Worm (Caenorhabditis elegans) whole organism, L4 larva: ENCODE measurements around the gene F54A3.6.
A peak's percentile ranks its signal among the peaks of the same experiment; 100 is the strongest.

Experiments used
- F10B5.3 ChIP-seq: sonication (generic microtip); optimal IDR thresholded peaks from 2 replicates; lab custom pipeline; 2016; ENCODE audit warnings: mild to moderate bottlenecking, missing genetic modification characterization, missing compliant biosample characterization
- F49E8.2 ChIP-seq: sonication (generic microtip); optimal IDR thresholded peaks from 2 replicates; lab custom pipeline; 2016; ENCODE audit warnings: missing compliant biosample characterization, mild to moderate bottlenecking, missing genetic modification characterization, borderline replicate concordance
- T26A8.4 ChIP-seq: fragments of 200-800 bp; sonication (Bioruptor generic); IDR thresholded peaks from 2 replicates; pipeline ENCODE4 v1.3.6; 2022; ENCODE audit warnings: missing genetic modification characterization, missing compliant biosample characterization
- aha-1 ChIP-seq: fragments of 150-350 bp; peaks from one replicate; lab custom pipeline; 2014; ENCODE audit warnings: missing biosample characterization, missing genetic modification characterization
- aly-2 ChIP-seq: sonication (generic microtip); optimal IDR thresholded peaks from 2 replicates; lab custom pipeline; 2018; ENCODE audit warnings: missing biosample characterization, missing genetic modification characterization
- ama-1 ChIP-seq: fragments of 150-350 bp; optimal IDR thresholded peaks from 2 replicates; lab custom pipeline; 2014; ENCODE audit warnings: inconsistent platforms, mixed read lengths
- ceh-28 ChIP-seq: fragments of 150-350 bp; optimal IDR thresholded peaks from 2 replicates; lab custom pipeline; 2014; ENCODE audit warnings: missing biosample characterization, missing genetic modification reagents, missing genetic modification characterization
- ceh-44 ChIP-seq: fragments of 200-800 bp; sonication (Bioruptor generic); IDR thresholded peaks from 2 replicates; pipeline ENCODE4 v1.3.6; 2022; ENCODE audit warnings: missing genetic modification reagents, missing genetic modification characterization, missing compliant biosample characterization
- ceh-62 ChIP-seq: sonication (generic microtip); optimal IDR thresholded peaks from 2 replicates; lab custom pipeline; 2017; ENCODE audit warnings: missing biosample characterization, missing genetic modification characterization
- ceh-82 ChIP-seq: sonication (generic microtip); optimal IDR thresholded peaks from 2 replicates; lab custom pipeline; 2017; ENCODE audit warnings: missing biosample characterization, missing genetic modification characterization
- ces-1 ChIP-seq: fragments of 150-350 bp; sonication (generic microtip); optimal IDR thresholded peaks from 4 replicates; lab custom pipeline; 2014; ENCODE audit warnings: missing biosample characterization, missing genetic modification reagents, missing genetic modification characterization
- cey-2 ChIP-seq: sonication (generic microtip); optimal IDR thresholded peaks from 3 replicates; lab custom pipeline; 2017; ENCODE audit warnings: missing genetic modification characterization, mild to moderate bottlenecking, missing compliant biosample characterization, antibody characterized with exemption, borderline replicate concordance; ENCODE audit not compliant: insufficient read depth
- daf-19 ChIP-seq: fragments of 200-800 bp; sonication (Bioruptor generic); conservative IDR thresholded peaks from 2 replicates; pipeline ENCODE4 v1.3.6; 2022; ENCODE audit warnings: missing genetic modification characterization, missing compliant biosample characterization
- dmd-8 ChIP-seq: fragments of 200-800 bp; sonication (Bioruptor generic); IDR thresholded peaks from 2 replicates; pipeline ENCODE4 v1.3.6; 2022; ENCODE audit warnings: missing genetic modification characterization, missing compliant biosample characterization
- dmd-9 ChIP-seq: fragments of 200-800 bp; sonication (Bioruptor generic); IDR thresholded peaks from 2 replicates; pipeline ENCODE4 v1.3.6; 2022; ENCODE audit warnings: missing genetic modification reagents, missing genetic modification characterization, missing compliant biosample characterization
- hlh-11 ChIP-seq: fragments of 200-800 bp; sonication (Bioruptor generic); optimal IDR thresholded peaks from 2 replicates; lab custom pipeline; 2018; ENCODE audit warnings: mild to moderate bottlenecking, missing genetic modification characterization, missing compliant biosample characterization
- hmg-1.1 ChIP-seq: fragments of 200-800 bp; sonication (Bioruptor generic); IDR thresholded peaks from 2 replicates; pipeline ENCODE4 v1.3.6; 2022; ENCODE audit warnings: missing genetic modification reagents, missing genetic modification characterization, missing compliant biosample characterization
- lin-13 ChIP-seq: fragments of 150-350 bp; optimal IDR thresholded peaks from 2 replicates; lab custom pipeline; 2014; ENCODE audit warnings: missing biosample characterization, missing genetic modification reagents, missing genetic modification characterization
- lin-15B ChIP-seq: fragments of 150-350 bp; sonication (generic microtip); optimal IDR thresholded peaks from 3 replicates; lab custom pipeline; 2014; ENCODE audit warnings: missing biosample characterization, missing genetic modification characterization
- lir-3 ChIP-seq: sonication (generic microtip); optimal IDR thresholded peaks from 2 replicates; lab custom pipeline; 2016; ENCODE audit warnings: mild to moderate bottlenecking, missing genetic modification characterization, missing compliant biosample characterization
- lsy-2 ChIP-seq, 2 experiments: fragments of 150-350 bp in 1 of 2; sonication (generic microtip) in 1 of 2; optimal IDR thresholded peaks; 2 replicates each; lab custom pipeline; 2014 to 2017; ENCODE audit warnings: missing biosample characterization in 2 of 2, missing genetic modification characterization in 2 of 2
- mxl-3 ChIP-seq: fragments of 200-800 bp; sonication (Bioruptor generic); optimal IDR thresholded peaks from 2 replicates; lab custom pipeline; 2018; ENCODE audit warnings: mild to moderate bottlenecking, missing genetic modification characterization, missing compliant biosample characterization
- nhr-237 ChIP-seq: sonication (generic microtip); optimal IDR thresholded peaks from 2 replicates; lab custom pipeline; 2017; ENCODE audit warnings: missing biosample characterization, missing genetic modification characterization
- pha-4 ChIP-seq, 2 experiments: fragments of 150-350 bp in 1 of 2; fragments of 200-800 bp in 1 of 2; sonication (Bioruptor generic) in 1 of 2; IDR thresholded peaks in 1 of 2; optimal IDR thresholded peaks in 1 of 2; 2 replicates each; pipeline versions ENCODE4 v1.3.6 to Lab custom; 2014 to 2022; ENCODE audit warnings: missing genetic modification characterization in 2 of 2, missing genetic modification reagents in 2 of 2, missing biosample characterization in 1 of 2, missing compliant biosample characterization in 1 of 2
- rbr-2 ChIP-seq: sonication (generic microtip); optimal IDR thresholded peaks from 2 replicates; lab custom pipeline; 2016; ENCODE audit warnings: missing genotype, missing genetic modification characterization, missing compliant biosample characterization
- set-16 ChIP-seq: fragments of 200-800 bp; sonication (Bioruptor generic); IDR thresholded peaks from 2 replicates; pipeline ENCODE4 v1.3.6; 2022; ENCODE audit warnings: missing genetic modification reagents, missing genetic modification characterization, missing compliant biosample characterization
- unc-62 ChIP-seq, 3 experiments: fragments of 150-350 bp in 1 of 3; sonication (generic microtip); optimal IDR thresholded peaks in 2 of 3; peaks in 1 of 3; 1 replicate in 1 of 3; 2 replicates in 2 of 3; lab custom pipeline; 2014 to 2017; ENCODE audit warnings: missing biosample characterization in 3 of 3, missing genetic modification characterization in 3 of 3, missing genetic modification reagents in 3 of 3, missing genotype in 1 of 3
- zfp-2 ChIP-seq: sonication (generic microtip); optimal IDR thresholded peaks from 2 replicates; lab custom pipeline; 2016; ENCODE audit warnings: mild to moderate bottlenecking, missing genetic modification characterization, missing compliant biosample characterization
- zfp-3 ChIP-seq: fragments of 200-800 bp; sonication (Bioruptor generic); conservative IDR thresholded peaks from 2 replicates; pipeline ENCODE4 v1.3.6; 2022; ENCODE audit warnings: missing genetic modification reagents, missing genetic modification characterization, missing compliant biosample characterization
- zip-2 ChIP-seq: fragments of 150-350 bp; optimal IDR thresholded peaks from 2 replicates; lab custom pipeline; 2014; ENCODE audit warnings: missing biosample characterization, missing genetic modification characterization

Gene F54A3.6

DNA sequence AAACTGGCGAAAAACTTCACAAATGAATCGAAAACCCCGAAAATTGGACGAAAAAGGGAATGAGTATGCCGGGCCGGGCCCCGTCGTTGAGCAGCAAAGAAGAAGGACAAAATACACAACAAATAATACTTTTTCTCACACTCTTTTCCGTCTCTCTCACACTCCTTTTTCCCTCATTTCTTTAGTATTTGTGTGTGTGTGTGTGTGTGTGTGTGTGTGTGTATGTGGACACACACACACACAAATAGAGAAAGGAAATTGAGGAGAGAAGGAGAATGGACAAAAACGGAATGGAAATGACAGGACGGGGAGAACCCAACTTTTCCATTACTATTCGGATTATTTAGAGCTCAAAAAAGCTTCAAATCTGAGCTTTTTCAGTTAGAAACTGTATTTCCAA is 36.7 kb downstream of the F54A3.6 start (continued):
- TF ChIP-seq ceh-82 (tag; lab: Kevin White, UChicago): no peak
- no peak for TF ChIP-seq ces-1 (GFP tag; lab: Kevin White, UChicago)
- TF ChIP-seq daf-19 (GFP tag; lab: Robert Waterston, UW): no peak
- TF ChIP-seq hlh-11: peak; percentile 31
- no peak for TF ChIP-seq zip-2 (tag; lab: Kevin White, UChicago)
- no peak for TF ChIP-seq aly-2 (tag; lab: Kevin White, UChicago)
- TF ChIP-seq ama-1 (lab: Kevin White, UChicago): no peak
- 0 out of 2 replicates have a peak, but pooled peaks have one; percentile 26 for TF ChIP-seq hmg-1.1
- peak; percentile 37 for TF ChIP-seq rbr-2 (tag; lab: Kevin White, UChicago)
- no peak for TF ChIP-seq ceh-44 (GFP tag; lab: Robert Waterston, UW)
- no peak for TF ChIP-seq dmd-8 (GFP tag; lab: Robert Waterston, UW)
- TF ChIP-seq zfp-2: no peak
- no peak for TF ChIP-seq mxl-3
- TF ChIP-seq F10B5.3 (tag; lab: Kevin White, UChicago): no peak
- no peak for TF ChIP-seq lir-3 (tag; lab: Kevin White, UChicago)
- no peak for TF ChIP-seq ceh-62 (tag; lab: Kevin White, UChicago)
- no peak for TF ChIP-seq dmd-9 (GFP tag; lab: Robert Waterston, UW)
- TF ChIP-seq, all 104 proteins: peak for 14

- TF ChIP-seq pha-4 (GFP tag; IDR thresholded peaks at IDR 0.05; lab: Robert Waterston, UW): no peak
- TF ChIP-seq pha-4 (tag; optimal IDR thresholded peaks at IDR 0.05; lab: Kevin White, UChicago): no peak
- no peak for TF ChIP-seq nhr-237 (tag; lab: Kevin White, UChicago)
- peak; percentile 71 for TF ChIP-seq ceh-28
Measured at ce11 chrII:2192267-2192666, 40.0 kb downstream of the F54A3.6 start.

- TF ChIP-seq cey-2 (no peak), aha-1 (tag; lab: Kevin White, UChicago) (peak; percentile 84)
Measured at ce11 chrII:2191383-2191782, 40.9 kb downstream of the F54A3.6 start.

DNA sequence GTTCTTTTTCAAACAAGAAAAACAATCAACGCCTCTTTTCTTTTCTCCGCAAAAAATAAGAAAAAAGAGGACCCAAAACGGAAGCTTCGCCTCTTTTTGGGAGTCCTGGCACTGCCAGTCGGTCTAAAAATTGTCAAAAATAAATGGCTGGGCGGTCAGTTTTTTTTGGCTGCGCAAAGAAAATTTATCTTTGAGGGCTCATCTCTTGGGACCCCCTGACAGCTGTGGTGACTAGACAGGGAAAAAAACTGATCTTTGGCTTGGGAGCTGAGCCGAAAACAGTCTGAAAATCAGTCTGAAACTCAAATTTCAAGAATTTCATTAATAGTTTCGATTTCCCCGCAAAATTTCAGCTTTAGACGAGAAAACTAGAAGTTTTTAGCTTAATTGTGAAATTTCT is 41.7 kb downstream of the F54A3.6 start:
- TF ChIP-seq aha-1 (tag; lab: Kevin White, UChicago): peak; percentile 95
- TF ChIP-seq lin-15B: no peak

DNA sequence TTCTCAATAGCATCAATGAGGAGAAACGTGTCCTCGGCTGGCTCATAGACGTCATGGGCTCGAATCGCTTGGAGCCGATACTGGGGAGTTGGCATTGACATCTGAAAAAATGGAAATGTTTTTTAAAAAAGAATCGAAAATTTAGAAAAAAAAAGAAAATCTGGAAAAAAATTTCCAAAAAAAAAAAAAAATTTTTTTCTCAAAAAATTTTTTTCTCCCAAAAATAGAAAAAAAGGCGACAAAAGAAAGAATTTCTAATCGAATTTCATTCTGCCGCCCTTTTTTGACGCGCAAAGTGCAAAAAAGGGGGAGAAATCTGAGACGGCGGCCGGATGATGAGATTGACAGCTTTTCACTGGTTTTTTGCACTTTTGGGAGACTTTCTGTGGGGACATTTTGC is 42.9 kb downstream of the F54A3.6 start, which contains the start of gene mtq-2:
Gene mtq-2, minus strand, starts transcription at position 101 of the 400 bp plus-strand sequence.
- TF ChIP-seq ceh-62 (tag; lab: Kevin White, UChicago) (no peak), zfp-3 (GFP tag; lab: Robert Waterston, UW) (no peak), mxl-3 (no peak), F49E8.2 (tag; lab: Kevin White, UChicago) (no peak), T26A8.4 (GFP tag; lab: Robert Waterston, UW) (no peak)

DNA sequence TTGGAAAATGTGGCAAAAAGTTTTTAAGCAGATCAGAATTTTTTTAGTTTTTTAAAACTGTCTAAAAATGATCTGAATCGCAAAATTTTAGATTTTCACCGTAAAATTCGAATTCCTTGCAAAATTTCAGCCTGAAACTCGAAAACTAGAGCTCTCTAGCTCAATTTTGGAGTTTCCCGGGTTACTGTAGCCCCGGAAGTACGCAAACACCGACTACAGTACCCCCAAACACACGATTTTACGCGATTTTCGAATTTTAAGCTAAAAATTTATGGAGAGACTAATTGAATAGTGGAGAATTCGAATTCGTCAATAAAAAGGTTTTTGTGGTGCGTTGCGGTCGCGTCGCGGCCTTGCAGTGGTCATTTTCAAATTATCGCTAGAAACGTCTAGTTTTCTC is 45.5 kb downstream of the F54A3.6 start:
- TF ChIP-seq lin-13 (peak; percentile 34), lsy-2 (tag; optimal IDR thresholded peaks at IDR 0.05; lab: Kevin White, UChicago) (peak in 1 of 2 experiments; percentile 0), set-16 (GFP tag; lab: Robert Waterston, UW) (no peak), unc-62 (GFP tag; optimal IDR thresholded peaks at IDR 0.05 in 1 of 2; lab: Kevin White, UChicago) (peak in 1 of 2 experiments; percentile 70), unc-62 (tag; optimal IDR thresholded peaks at IDR 0.05; lab: Kevin White, UChicago) (no peak)
- TF ChIP-seq, all 104 proteins: peak for 3
